Worm (Caenorhabditis elegans) whole organism, late embryonic: ENCODE data around the gene wapl-1.

Experiments
- C38D4.7 ChIP-seq: fragments of 200-800 bp; sonication (Bioruptor generic); optimal IDR thresholded peaks from 2 replicates; lab custom pipeline; 2018; ENCODE audit warnings: mild to moderate bottlenecking, missing genetic modification characterization, moderate library complexity, missing compliant biosample characterization
- F13H6.1 ChIP-seq: sonication (generic microtip); optimal IDR thresholded peaks from 2 replicates; lab custom pipeline; 2016; ENCODE audit warnings: missing genetic modification characterization, missing compliant biosample characterization
- K02D7.2 ChIP-seq: sonication (generic microtip); optimal IDR thresholded peaks from 2 replicates; lab custom pipeline; 2017; ENCODE audit warnings: mild to moderate bottlenecking, missing genetic modification characterization, missing compliant biosample characterization
- ceh-14 ChIP-seq: sonication (generic microtip); optimal IDR thresholded peaks from 2 replicates; lab custom pipeline; 2016; ENCODE audit warnings: missing genotype, missing genetic modification characterization, missing compliant biosample characterization
- ceh-22 ChIP-seq: sonication (generic microtip); optimal IDR thresholded peaks from 2 replicates; lab custom pipeline; 2017; ENCODE audit warnings: missing biosample characterization, missing genetic modification characterization
- ceh-24 ChIP-seq: sonication (generic microtip); optimal IDR thresholded peaks from 2 replicates; lab custom pipeline; 2016; ENCODE audit warnings: mild to moderate bottlenecking, missing genetic modification characterization, missing compliant biosample characterization
- ceh-30 ChIP-seq: fragments of 150-350 bp; optimal IDR thresholded peaks from 2 replicates; lab custom pipeline; 2014; ENCODE audit warnings: missing biosample characterization, missing genetic modification characterization
- ceh-31 ChIP-seq: sonication (generic microtip); optimal IDR thresholded peaks from 2 replicates; lab custom pipeline; 2016; ENCODE audit warnings: missing genetic modification characterization, missing compliant biosample characterization
- ceh-34 ChIP-seq: sonication (generic microtip); optimal IDR thresholded peaks from 2 replicates; lab custom pipeline; 2016; ENCODE audit warnings: mild to moderate bottlenecking, missing genetic modification characterization, missing compliant biosample characterization
- ceh-9 ChIP-seq: sonication (generic microtip); optimal IDR thresholded peaks from 2 replicates; lab custom pipeline; 2016; ENCODE audit warnings: mild to moderate bottlenecking, missing genetic modification characterization, inconsistent platforms, missing compliant biosample characterization
- dve-1 ChIP-seq: sonication (generic microtip); optimal IDR thresholded peaks from 2 replicates; lab custom pipeline; 2017; ENCODE audit warnings: antibody characterized with exemption, mild to moderate bottlenecking, missing genetic modification characterization, missing compliant biosample characterization
- ets-4 ChIP-seq: sonication (generic microtip); optimal IDR thresholded peaks from 2 replicates; lab custom pipeline; 2016; ENCODE audit warnings: missing genetic modification characterization, missing compliant biosample characterization
- eyg-1 ChIP-seq: sonication (generic microtip); optimal IDR thresholded peaks from 2 replicates; lab custom pipeline; 2016; ENCODE audit warnings: missing genotype, missing genetic modification characterization, missing compliant biosample characterization
- gmeb-2 ChIP-seq: sonication (generic microtip); optimal IDR thresholded peaks from 2 replicates; lab custom pipeline; 2016; ENCODE audit warnings: missing genetic modification characterization, inconsistent platforms, missing compliant biosample characterization
- hlh-13 ChIP-seq: fragments of 200-800 bp; sonication (Bioruptor generic); optimal IDR thresholded peaks from 2 replicates; lab custom pipeline; 2018; ENCODE audit warnings: mild to moderate bottlenecking, missing genetic modification characterization, missing compliant biosample characterization
- hlh-30 ChIP-seq: sonication (generic microtip); optimal IDR thresholded peaks from 2 replicates; lab custom pipeline; 2017; ENCODE audit warnings: antibody characterized with exemption, missing genetic modification characterization, missing compliant biosample characterization; ENCODE audit not compliant: insufficient read depth
- hlh-6 ChIP-seq: sonication (generic microtip); optimal IDR thresholded peaks from 2 replicates; lab custom pipeline; 2016; ENCODE audit warnings: missing genotype, missing genetic modification characterization, missing compliant biosample characterization
- madf-2 ChIP-seq: sonication (generic microtip); optimal IDR thresholded peaks from 2 replicates; lab custom pipeline; 2017; ENCODE audit warnings: missing genetic modification characterization, missing compliant biosample characterization
- mec-3 ChIP-seq: sonication (generic microtip); optimal IDR thresholded peaks from 2 replicates; lab custom pipeline; 2016; ENCODE audit warnings: borderline replicate concordance, missing genetic modification characterization, missing compliant biosample characterization
- nfya-1 ChIP-seq: sonication (generic microtip); optimal IDR thresholded peaks from 2 replicates; lab custom pipeline; 2017; ENCODE audit warnings: missing genetic modification characterization, mild to moderate bottlenecking, missing compliant biosample characterization, antibody characterized with exemption, moderate library complexity
- nhr-11 ChIP-seq: fragments of 150-350 bp; optimal IDR thresholded peaks from 2 replicates; lab custom pipeline; 2014; ENCODE audit warnings: missing biosample characterization, missing genetic modification characterization
- nhr-232 ChIP-seq: sonication (generic microtip); optimal IDR thresholded peaks from 2 replicates; lab custom pipeline; 2016; ENCODE audit warnings: missing genetic modification characterization, missing compliant biosample characterization
- ref-2 ChIP-seq: sonication (generic microtip); optimal IDR thresholded peaks from 2 replicates; lab custom pipeline; 2016; ENCODE audit warnings: missing genetic modification characterization, missing compliant biosample characterization
- rnt-1 ChIP-seq: sonication (generic microtip); optimal IDR thresholded peaks from 2 replicates; lab custom pipeline; 2016; ENCODE audit warnings: missing genetic modification characterization, missing compliant biosample characterization
- sox-2 ChIP-seq: fragments of 200-800 bp; sonication (Bioruptor generic); IDR thresholded peaks from 2 replicates; pipeline ENCODE4 v1.3.6; 2022; ENCODE audit warnings: missing genetic modification reagents, missing genetic modification characterization, missing compliant biosample characterization
- sox-4 ChIP-seq: sonication (generic microtip); optimal IDR thresholded peaks from 2 replicates; lab custom pipeline; 2017; ENCODE audit warnings: mild to moderate bottlenecking, missing genetic modification characterization, inconsistent platforms, missing compliant biosample characterization
- syd-9 ChIP-seq: sonication (generic microtip); optimal IDR thresholded peaks from 2 replicates; lab custom pipeline; 2016; ENCODE audit warnings: mild to moderate bottlenecking, missing genetic modification characterization, moderate library complexity, missing compliant biosample characterization
- tbx-2 ChIP-seq: sonication (generic microtip); optimal IDR thresholded peaks from 2 replicates; lab custom pipeline; 2016; ENCODE audit warnings: missing genetic modification characterization, missing compliant biosample characterization
- tbx-7 ChIP-seq: sonication (generic microtip); optimal IDR thresholded peaks from 2 replicates; lab custom pipeline; 2016; ENCODE audit warnings: missing genotype, missing genetic modification characterization, missing compliant biosample characterization
- unc-42 ChIP-seq: sonication (generic microtip); optimal IDR thresholded peaks from 2 replicates; lab custom pipeline; 2016; ENCODE audit warnings: missing genotype, missing genetic modification characterization, missing compliant biosample characterization
- unc-55 ChIP-seq: sonication (generic microtip); optimal IDR thresholded peaks from 2 replicates; lab custom pipeline; 2017; ENCODE audit warnings: missing biosample characterization, missing genetic modification reagents, missing genetic modification characterization

Gene wapl-1

ce11 chrIV:4405126-4405525 is 40.4 kb downstream of the wapl-1 start, which contains the start of gene Y24D9A.7:
Y24D9A.7 (minus strand) TSS chrIV:4405171.
- TF ChIP-seq sox-2 (GFP tag; lab: Robert Waterston, UW) (no peak), sox-4 (tag; lab: Kevin White, UChicago) (no peak), ref-2 (tag; lab: Kevin White, UChicago) (peak; percentile 1), ceh-22 (no peak)

DNA sequence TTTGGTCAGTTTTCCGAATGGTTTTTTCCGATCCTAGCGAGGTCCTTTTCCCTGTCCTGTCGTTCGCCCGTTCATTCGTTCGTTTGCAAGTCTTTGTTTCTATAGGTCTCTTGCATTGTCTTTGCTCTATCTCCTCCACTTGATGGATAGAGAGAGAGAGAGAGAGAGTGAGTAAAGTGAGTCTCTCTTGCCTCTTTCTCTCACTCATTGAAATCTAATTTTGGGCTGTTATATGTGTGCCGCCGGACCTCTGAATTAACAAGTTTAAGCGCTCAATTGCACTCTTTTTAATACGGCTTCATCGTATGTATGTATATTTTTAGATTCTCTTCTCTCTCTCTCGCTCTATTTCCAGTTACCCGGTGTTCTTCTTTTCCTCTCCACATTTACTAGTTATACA is 41.7 kb downstream of the wapl-1 start:
- peak; percentile 48 for TF ChIP-seq hlh-6
- no peak for TF ChIP-seq ceh-30 (tag; lab: Kevin White, UChicago)
- TF ChIP-seq hlh-13 (GFP tag; lab: Kevin White, UChicago): no peak
- no peak for TF ChIP-seq rnt-1 (tag; lab: Kevin White, UChicago)
- TF ChIP-seq madf-2 (tag; lab: Kevin White, UChicago): no peak
- TF ChIP-seq ceh-24 (tag; lab: Kevin White, UChicago): no peak
- no peak for TF ChIP-seq ceh-9 (tag; lab: Kevin White, UChicago)
- TF ChIP-seq unc-42 (tag; lab: Kevin White, UChicago): peak; percentile 98
- no peak for TF ChIP-seq F13H6.1
- no peak for TF ChIP-seq nhr-11
- no peak for TF ChIP-seq syd-9 (tag; lab: Kevin White, UChicago)
- TF ChIP-seq nfya-1 (tag; lab: Kevin White, UChicago): no peak
- TF ChIP-seq ceh-14 (tag; lab: Kevin White, UChicago): peak; percentile 19
- no peak for TF ChIP-seq mec-3 (tag; lab: Kevin White, UChicago)
- peak; percentile 62 for TF ChIP-seq ceh-31 (tag; lab: Kevin White, UChicago)

- TF ChIP-seq hlh-30 (tag; lab: Kevin White, UChicago): peak; percentile 56
- TF ChIP-seq tbx-2 (tag; lab: Kevin White, UChicago): no peak
- TF ChIP-seq, all 69 proteins: peak for 1
Observed at ce11 chrIV:4402413-4402812, 43.1 kb downstream of the wapl-1 start.

- TF ChIP-seq nhr-11: no peak
- TF ChIP-seq dve-1 (tag; lab: Kevin White, UChicago): peak; percentile 46
Observed at ce11 chrIV:4400350-4401326, 44.9 kb downstream of the wapl-1 start, which contains the start of gene Y24D9A.6. Y24D9A.6 (minus strand) TSS chrIV:4400400.

- TF ChIP-seq syd-9 (tag; lab: Kevin White, UChicago): no peak
- no peak for TF ChIP-seq eyg-1 (tag; lab: Kevin White, UChicago)
- no peak for TF ChIP-seq F13H6.1
- TF ChIP-seq ets-4 (tag; lab: Kevin White, UChicago): peak; percentile 33
- TF ChIP-seq gmeb-2 (tag; lab: Kevin White, UChicago): peak; percentile 34
- no peak for TF ChIP-seq unc-55 (GFP tag; lab: Kevin White, UChicago)
- peak; percentile 11 for TF ChIP-seq ceh-14 (tag; lab: Kevin White, UChicago)
- peak; percentile 23 for TF ChIP-seq ceh-34 (tag; lab: Kevin White, UChicago)
- no peak for TF ChIP-seq C38D4.7 (GFP tag; lab: Kevin White, UChicago)
- TF ChIP-seq ref-2 (tag; lab: Kevin White, UChicago): peak; percentile 11
- TF ChIP-seq rnt-1 (tag; lab: Kevin White, UChicago): no peak
- no peak for TF ChIP-seq nhr-232 (tag; lab: Kevin White, UChicago)
- TF ChIP-seq tbx-7 (tag; lab: Kevin White, UChicago): no peak
- TF ChIP-seq K02D7.2 (tag; lab: Kevin White, UChicago): no peak
- TF ChIP-seq sox-4 (tag; lab: Kevin White, UChicago): no peak
Observed at ce11 chrIV:4399418-4400136, 46.0 kb downstream of the wapl-1 start.
